Worm (Caenorhabditis elegans) whole organism, L1 larva: ENCODE measurements around the gene hmit-1.2.

ENCODE experiments used
- ceh-82 ChIP-seq, 3 experiments: fragments of 150-350 bp in 1 of 3; sonication (generic microtip) in 2 of 3; optimal IDR thresholded peaks; 2 replicates each; lab custom pipeline; 2014 to 2017; ENCODE audit warnings: missing biosample characterization in 3 of 3, missing genetic modification characterization in 3 of 3
- efl-1 ChIP-seq, 4 experiments: fragments of 150-350 bp; optimal IDR thresholded peaks in 3 of 4; peaks in 1 of 4; 1 replicate in 1 of 4; 2 replicates in 3 of 4; lab custom pipeline; 2014; ENCODE audit warnings: missing biosample characterization in 2 of 4, missing genetic modification characterization in 2 of 4, missing genetic modification reagents in 2 of 4
- fkh-4 ChIP-seq: sonication (generic microtip); optimal IDR thresholded peaks from 2 replicates; lab custom pipeline; 2016; ENCODE audit warnings: missing compliant biosample characterization, missing genetic modification characterization, borderline replicate concordance
- nhr-85 ChIP-seq: sonication (generic microtip); peaks from one replicate; lab custom pipeline; 2016; ENCODE audit warnings: missing genetic modification characterization, inconsistent platforms, missing compliant biosample characterization
- nhr-90 ChIP-seq: sonication (generic microtip); optimal IDR thresholded peaks from 2 replicates; lab custom pipeline; 2016; ENCODE audit warnings: mild to moderate bottlenecking, missing genetic modification characterization, missing compliant biosample characterization; ENCODE audit not compliant: poor library complexity
- pax-3 ChIP-seq: fragments of 200-800 bp; sonication (Bioruptor generic); optimal IDR thresholded peaks from 2 replicates; lab custom pipeline; 2018; ENCODE audit warnings: mild to moderate bottlenecking, missing genetic modification characterization, moderate library complexity, missing compliant biosample characterization
- skn-1 ChIP-seq: fragments of 150-350 bp; optimal IDR thresholded peaks from 2 replicates; lab custom pipeline; 2014; ENCODE audit warnings: missing biosample characterization, missing genetic modification characterization
- sup-37 ChIP-seq: fragments of 200-800 bp; sonication (Bioruptor generic); optimal IDR thresholded peaks from 2 replicates; lab custom pipeline; 2018; ENCODE audit warnings: mild to moderate bottlenecking, missing genetic modification characterization, missing compliant biosample characterization
- vab-15 ChIP-seq: sonication (generic microtip); optimal IDR thresholded peaks from 2 replicates; lab custom pipeline; 2017; ENCODE audit warnings: missing genotype, mild to moderate bottlenecking, missing genetic modification characterization, missing compliant biosample characterization

DNA sequence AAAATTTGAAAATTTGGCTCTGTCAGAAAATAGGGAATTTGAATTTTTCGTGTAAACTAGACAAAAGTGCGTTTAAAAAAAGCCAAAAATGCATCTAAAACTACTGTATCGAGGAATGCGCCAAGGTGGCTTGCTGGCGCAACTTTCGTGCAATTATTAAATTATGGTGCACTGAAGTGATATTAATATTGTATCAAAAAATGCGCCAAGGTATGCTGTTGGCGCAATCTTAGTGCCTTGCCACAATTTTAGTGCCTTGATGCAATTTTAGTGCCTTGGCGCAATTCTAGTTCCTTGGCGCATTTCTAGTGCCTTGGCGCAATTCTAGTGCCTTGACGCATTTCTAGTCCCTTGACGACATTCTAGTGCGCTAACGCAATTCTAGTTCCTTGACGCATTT is 50.5 kb downstream of the hmit-1.2 start:
- TF ChIP-seq sup-37 (no peak), nhr-90 (no peak), nhr-85 (tag; lab: Kevin White, UChicago) (no peak), efl-1 (optimal IDR thresholded peaks at IDR 0.05; lab: Kevin White, UChicago) (no peak), efl-1 (GFP tag; optimal IDR thresholded peaks at IDR 0.05 in 1 of 2; lab: Kevin White, UChicago) (peak in 1 of 2 experiments; percentile 91), ceh-82 (tag; optimal IDR thresholded peaks at IDR 0.05; lab: Kevin White, UChicago) (no peak), skn-1 (tag; lab: Kevin White, UChicago) (no peak), fkh-4 (tag; lab: Kevin White, UChicago) (no peak), pax-3 (tag; lab: Kevin White, UChicago) (no peak), vab-15 (tag; lab: Kevin White, UChicago) (no peak)
